Fruit fly (Drosophila melanogaster): ENCODE data around the gene CG13856.

The CG13856 gene

dm6 chr3R:22368777-22369214, 33.7 kb upstream of the CG13856 start (continued):
- TF ChIP-seq CG12104 (GFP tag; optimal IDR thresholded peaks at IDR 0.05) (peak; percentile 40), CG12391 (tag; optimal IDR thresholded peaks at IDR 0.05) (peak; percentile 62), sim (GFP tag; IDR thresholded peaks at IDR 0.05) (no peak), hkb (optimal IDR thresholded peaks at IDR 0.05) (no peak), hkb (GFP tag; IDR thresholded peaks at IDR 0.05) (peak; percentile 70), bab2 (GFP tag; optimal IDR thresholded peaks at IDR 0.05) (no peak), CG17186 (GFP tag; optimal IDR thresholded peaks at IDR 0.05) (no peak), CG11085 (GFP tag; IDR thresholded peaks at IDR 0.05) (no peak; the same call in 1 of the 2 replicates), CG31224 (GFP tag; IDR thresholded peaks at IDR 0.05) (peak; percentile 59), chn (GFP tag; optimal IDR thresholded peaks at IDR 0.05) (peak; percentile 32), trh (GFP tag; optimal IDR thresholded peaks at IDR 0.05) (peak; percentile 50), CG18476 (GFP tag; optimal IDR thresholded peaks at IDR 0.05) (peak; percentile 26), CG34224 (GFP tag; IDR thresholded peaks at IDR 0.05; ENCODE audit: partially characterized antibody) (no peak), CG4328 (GFP tag; optimal IDR thresholded peaks at IDR 0.05) (peak; percentile 46), amos (GFP tag; IDR thresholded peaks at IDR 0.05; ENCODE audit: partially characterized antibody) (no peak), sens-2 (GFP tag; IDR thresholded peaks at IDR 0.05) (peak; percentile 42; the same call in 1 of the 2 replicates), en (GFP tag; optimal IDR thresholded peaks at IDR 0.05) (no peak), pfk (GFP tag; optimal IDR thresholded peaks at IDR 0.05) (no peak), tup (GFP tag; optimal IDR thresholded peaks at IDR 0.05) (no peak), Trl (optimal IDR thresholded peaks at IDR 0.05) (peak; percentile 68 to 80), Trl (GFP tag; optimal IDR thresholded peaks at IDR 0.05) (peak; percentile 35), run (tag; optimal IDR thresholded peaks at IDR 0.05) (peak; percentile 8), Spps (tag; optimal IDR thresholded peaks at IDR 0.05) (no peak), NfI (GFP tag; optimal IDR thresholded peaks at IDR 0.05) (peak; percentile 52), CG7357 (GFP tag; IDR thresholded peaks at IDR 0.05) (peak; percentile 45; the same call in 1 of the 3 replicates), E2f1 (GFP tag; IDR thresholded peaks at IDR 0.05) (peak; percentile 60), CG2120 (GFP tag; optimal IDR thresholded peaks at IDR 0.05) (peak; percentile 79), jigr1 (GFP tag; IDR thresholded peaks at IDR 0.05) (peak; percentile 60; the same call in 1 of the 3 replicates), zen (tag; optimal IDR thresholded peaks at IDR 0.05) (no peak), Ptx1 (GFP tag; IDR thresholded peaks at IDR 0.05) (peak; percentile 82), Six4 (GFP tag; optimal IDR thresholded peaks at IDR 0.05) (peak; percentile 37), zen2 (GFP tag; IDR thresholded peaks at IDR 0.05; ENCODE audit: partially characterized antibody) (no peak), cato (GFP tag; optimal IDR thresholded peaks at IDR 0.05; ENCODE audit: borderline replicate concordance) (no peak), CG10462 (GFP tag; optimal IDR thresholded peaks at IDR 0.05) (no peak), Dip3 (GFP tag; optimal IDR thresholded peaks at IDR 0.05) (no peak), Mes4 (GFP tag; optimal IDR thresholded peaks at IDR 0.05) (no peak), CG7745 (tag; optimal IDR thresholded peaks at IDR 0.05) (no peak), Ets97D (GFP tag; optimal IDR thresholded peaks at IDR 0.05) (no peak), CG43689 (GFP tag; IDR thresholded peaks at IDR 0.05) (peak; percentile 28; the same call in 1 of the 2 replicates), her (GFP tag; optimal IDR thresholded peaks at IDR 0.05) (no peak), sqz (GFP tag; optimal IDR thresholded peaks at IDR 0.05) (no peak), CG7556 (GFP tag; optimal IDR thresholded peaks at IDR 0.05) (peak; percentile 80), CG16779 (GFP tag; IDR thresholded peaks at IDR 0.05) (0 out of 2 replicates have a peak, but pooled peaks have one; percentile 10), CG11560 (tag; IDR thresholded peaks at IDR 0.05) (peak; percentile 60; the same call in 2 of the 3 replicates), CG6175 (GFP tag; IDR thresholded peaks at IDR 0.05) (no peak), HHEX (GFP tag; optimal IDR thresholded peaks at IDR 0.05) (peak; percentile 49), vvl (GFP tag; IDR thresholded peaks at IDR 0.05) (peak; percentile 72), dmrt99B (tag; optimal IDR thresholded peaks at IDR 0.05) (peak; percentile 82), CG2712 (tag; optimal IDR thresholded peaks at IDR 0.05) (peak; percentile 64), Bgb (GFP tag; IDR thresholded peaks at IDR 0.05; ENCODE audit: partially characterized antibody) (no peak), HLHmδ (GFP tag; optimal IDR thresholded peaks at IDR 0.05) (no peak), ro (GFP tag; IDR thresholded peaks at IDR 0.05) (no peak)
